Worm (Caenorhabditis elegans) whole organism, early embryonic: Measurements from ENCODE around the gene R02D5.10.

Experiments used
- B0310.2 ChIP-seq: sonication (generic microtip); optimal IDR thresholded peaks from 2 replicates; lab custom pipeline; 2016; ENCODE audit warnings: mild to moderate bottlenecking, missing genetic modification characterization, missing compliant biosample characterization
- F13C5.2 ChIP-seq: sonication (generic microtip); optimal IDR thresholded peaks from 2 replicates; lab custom pipeline; 2017; ENCODE audit warnings: mild to moderate bottlenecking, missing genetic modification characterization, inconsistent platforms, missing compliant biosample characterization
- aly-1 ChIP-seq: sonication (generic microtip); optimal IDR thresholded peaks from 2 replicates; lab custom pipeline; 2016; ENCODE audit warnings: missing genetic modification characterization, missing compliant biosample characterization
- ama-1 ChIP-seq: fragments of 150-350 bp; optimal IDR thresholded peaks from 2 replicates; lab custom pipeline; 2014
- ceh-13 ChIP-seq: fragments of 200-800 bp; sonication (Bioruptor generic); optimal IDR thresholded peaks from 2 replicates; lab custom pipeline; 2018; ENCODE audit warnings: mild to moderate bottlenecking, missing genetic modification characterization, missing compliant biosample characterization
- ceh-36 ChIP-seq: sonication (generic microtip); optimal IDR thresholded peaks from 2 replicates; lab custom pipeline; 2016; ENCODE audit warnings: missing genetic modification characterization, inconsistent platforms, missing compliant biosample characterization
- ets-7 ChIP-seq: sonication (generic microtip); optimal IDR thresholded peaks from 2 replicates; lab custom pipeline; 2016; ENCODE audit warnings: missing genotype, missing genetic modification characterization, missing compliant biosample characterization
- flt-1 ChIP-seq: fragments of 200-800 bp; sonication (Bioruptor generic); IDR thresholded peaks from 2 replicates; pipeline ENCODE4 v1.3.6; 2022; ENCODE audit warnings: missing genetic modification characterization, missing compliant biosample characterization
- hmbx-1 ChIP-seq: sonication (generic microtip); optimal IDR thresholded peaks from 2 replicates; lab custom pipeline; 2016; ENCODE audit warnings: mild to moderate bottlenecking, missing genetic modification characterization, missing compliant biosample characterization
- hmg-4 ChIP-seq: fragments of 200-800 bp; sonication (Bioruptor generic); optimal IDR thresholded peaks from 2 replicates; lab custom pipeline; 2018; ENCODE audit warnings: mild to moderate bottlenecking, missing genetic modification characterization, missing compliant biosample characterization
- hnd-1 ChIP-seq: sonication (generic microtip); optimal IDR thresholded peaks from 2 replicates; lab custom pipeline; 2016; ENCODE audit warnings: missing genetic modification characterization, missing compliant biosample characterization
- pes-1 ChIP-seq: fragments of 200-800 bp; sonication (Bioruptor generic); IDR thresholded peaks from 2 replicates; pipeline ENCODE4 v1.3.6; 2022; ENCODE audit warnings: missing genetic modification reagents, missing genetic modification characterization, missing compliant biosample characterization
- scrt-1 ChIP-seq: fragments of 200-800 bp; sonication (Bioruptor generic); IDR thresholded peaks from 2 replicates; pipeline ENCODE4 v1.3.6; 2022; ENCODE audit warnings: missing genetic modification characterization, missing compliant biosample characterization
- sea-1 ChIP-seq: fragments of 200-800 bp; sonication (Bioruptor generic); conservative IDR thresholded peaks from 2 replicates; pipeline ENCODE4 v1.3.6; 2022; ENCODE audit warnings: missing genetic modification characterization, missing compliant biosample characterization
- tbx-11 ChIP-seq: fragments of 200-800 bp; sonication (Bioruptor generic); IDR thresholded peaks from 2 replicates; pipeline ENCODE4 v1.3.6; 2022; ENCODE audit warnings: missing genetic modification characterization, missing compliant biosample characterization
- tbx-37 ChIP-seq: fragments of 200-800 bp; sonication (Bioruptor generic); conservative IDR thresholded peaks from 2 replicates; pipeline ENCODE4 v1.3.6; 2022; ENCODE audit warnings: missing genetic modification reagents, missing genetic modification characterization, missing compliant biosample characterization
- tra-4 ChIP-seq: sonication (generic microtip); optimal IDR thresholded peaks from 2 replicates; lab custom pipeline; 2017; ENCODE audit warnings: missing genetic modification characterization, missing compliant biosample characterization

Gene R02D5.10

ce11 chrV:14481987-14482386 lies at the start of gene R02D5.10:
TSS of gene R02D5.10 (plus strand) at chrV:14482287.
- TF ChIP-seq scrt-1, result no peak
- TF ChIP-seq tra-4 (tag; lab: Kevin White, UChicago), result no peak
- TF ChIP-seq aly-1 (tag; lab: Kevin White, UChicago), result no peak
- TF ChIP-seq ama-1 (lab: Kevin White, UChicago), result no peak
- TF ChIP-seq sea-1 (GFP tag; lab: Robert Waterston, UW), result no peak
- TF ChIP-seq flt-1 (GFP tag; lab: Robert Waterston, UW), result no peak
- TF ChIP-seq tbx-11 (GFP tag; lab: Robert Waterston, UW), result no peak
- TF ChIP-seq B0310.2, result no peak
- no peak for TF ChIP-seq ceh-13 (GFP tag; lab: Kevin White, UChicago)
- no peak for TF ChIP-seq pes-1 (GFP tag; lab: Robert Waterston, UW)
- TF ChIP-seq hnd-1 (tag; lab: Kevin White, UChicago), result no peak
- TF ChIP-seq tbx-37 (GFP tag; lab: Robert Waterston, UW), result no peak
- no peak for TF ChIP-seq ets-7 (tag; lab: Kevin White, UChicago)
- TF ChIP-seq ceh-36 (tag; lab: Kevin White, UChicago), result no peak
- TF ChIP-seq hmg-4 (GFP tag; lab: Kevin White, UChicago), result no peak
- no peak for TF ChIP-seq hmbx-1 (tag; lab: Kevin White, UChicago)
- no peak for TF ChIP-seq F13C5.2 (tag; lab: Kevin White, UChicago)

- TF ChIP-seq hmbx-1 (tag; lab: Kevin White, UChicago) (no peak), ceh-36 (tag; lab: Kevin White, UChicago) (peak; percentile 71)
Measured at ce11 chrV:14433584-14433983, 48.5 kb upstream of the R02D5.10 start.

- TF ChIP-seq B0310.2 (no peak), sea-1 (GFP tag; lab: Robert Waterston, UW) (no peak), flt-1 (GFP tag; lab: Robert Waterston, UW) (no peak), pes-1 (GFP tag; lab: Robert Waterston, UW) (no peak), tbx-11 (GFP tag; lab: Robert Waterston, UW) (no peak), ama-1 (lab: Kevin White, UChicago) (no peak), tbx-37 (GFP tag; lab: Robert Waterston, UW) (no peak), tra-4 (tag; lab: Kevin White, UChicago) (no peak), hmbx-1 (tag; lab: Kevin White, UChicago) (no peak), hnd-1 (tag; lab: Kevin White, UChicago) (no peak), ets-7 (tag; lab: Kevin White, UChicago) (no peak), ceh-36 (tag; lab: Kevin White, UChicago) (no peak), hmg-4 (GFP tag; lab: Kevin White, UChicago) (no peak), scrt-1 (no peak)
Measured at ce11 chrV:14436195-14436594, 45.9 kb upstream of the R02D5.10 start.

ce11 chrV:14437355-14437754 lies 44.7 kb upstream of the R02D5.10 start:
- TF ChIP-seq ceh-36 (tag; lab: Kevin White, UChicago), result no peak
- TF ChIP-seq B0310.2, result no peak
- TF ChIP-seq hmbx-1 (tag; lab: Kevin White, UChicago), result no peak
- TF ChIP-seq ets-7 (tag; lab: Kevin White, UChicago), result no peak
- TF ChIP-seq hmg-4 (GFP tag; lab: Kevin White, UChicago), result no peak
- TF ChIP-seq ama-1 (lab: Kevin White, UChicago), result no peak
- no peak for TF ChIP-seq pes-1 (GFP tag; lab: Robert Waterston, UW)
- no peak for TF ChIP-seq ceh-13 (GFP tag; lab: Kevin White, UChicago)
- TF ChIP-seq hnd-1 (tag; lab: Kevin White, UChicago), result no peak
- TF ChIP-seq aly-1 (tag; lab: Kevin White, UChicago), result no peak
- no peak for TF ChIP-seq scrt-1
- no peak for TF ChIP-seq sea-1 (GFP tag; lab: Robert Waterston, UW)
- no peak for TF ChIP-seq F13C5.2 (tag; lab: Kevin White, UChicago)
- TF ChIP-seq flt-1 (GFP tag; lab: Robert Waterston, UW), result no peak
- no peak for TF ChIP-seq tbx-11 (GFP tag; lab: Robert Waterston, UW)

- TF ChIP-seq F13C5.2 (tag; lab: Kevin White, UChicago), result no peak
- no peak for TF ChIP-seq B0310.2
- no peak for TF ChIP-seq ets-7 (tag; lab: Kevin White, UChicago)
- no peak for TF ChIP-seq tra-4 (tag; lab: Kevin White, UChicago)
- no peak for TF ChIP-seq tbx-11 (GFP tag; lab: Robert Waterston, UW)
- no peak for TF ChIP-seq aly-1 (tag; lab: Kevin White, UChicago)
- no peak for TF ChIP-seq tbx-37 (GFP tag; lab: Robert Waterston, UW)
- no peak for TF ChIP-seq flt-1 (GFP tag; lab: Robert Waterston, UW)
- TF ChIP-seq ceh-13 (GFP tag; lab: Kevin White, UChicago), result no peak
- TF ChIP-seq hnd-1 (tag; lab: Kevin White, UChicago), result no peak
- TF ChIP-seq ama-1 (lab: Kevin White, UChicago), result no peak
- no peak for TF ChIP-seq ceh-36 (tag; lab: Kevin White, UChicago)
- no peak for TF ChIP-seq hmg-4 (GFP tag; lab: Kevin White, UChicago)
- TF ChIP-seq pes-1 (GFP tag; lab: Robert Waterston, UW), result no peak
- TF ChIP-seq scrt-1, result no peak
- TF ChIP-seq hmbx-1 (tag; lab: Kevin White, UChicago), result no peak
Measured at ce11 chrV:14438099-14438739, 43.9 kb upstream of the R02D5.10 start.

- TF ChIP-seq aly-1 (tag; lab: Kevin White, UChicago), result no peak
- no peak for TF ChIP-seq F13C5.2 (tag; lab: Kevin White, UChicago)
- no peak for TF ChIP-seq ets-7 (tag; lab: Kevin White, UChicago)
- TF ChIP-seq tbx-11 (GFP tag; lab: Robert Waterston, UW), result no peak
- TF ChIP-seq hnd-1 (tag; lab: Kevin White, UChicago), result no peak
- no peak for TF ChIP-seq ama-1 (lab: Kevin White, UChicago)
Measured at ce11 chrV:14439236-14439635, 42.9 kb upstream of the R02D5.10 start.

- TF ChIP-seq hnd-1 (tag; lab: Kevin White, UChicago) (no peak), ets-7 (tag; lab: Kevin White, UChicago) (no peak), B0310.2 (no peak), flt-1 (GFP tag; lab: Robert Waterston, UW) (no peak), ama-1 (lab: Kevin White, UChicago) (no peak)
Measured at ce11 chrV:14440841-14441240, 41.2 kb upstream of the R02D5.10 start, which contains the start of gene F23B12.4. TSS of gene F23B12.4 (plus strand) at chrV:14441141.
